Worm (Caenorhabditis elegans) whole organism, mixed stage, embryonic: Measurements from ENCODE around the gene F17C11.12.

Experiments used
- M03D4.4 ChIP-seq: sonication (generic microtip); optimal IDR thresholded peaks from 2 replicates; lab custom pipeline; 2017; ENCODE audit warnings: mild to moderate bottlenecking, missing genetic modification characterization, missing compliant biosample characterization
- bed-3 ChIP-seq: fragments of 200-800 bp; sonication (Bioruptor generic); optimal IDR thresholded peaks from 3 replicates; lab custom pipeline; 2018; ENCODE audit warnings: mild to moderate bottlenecking, missing genetic modification characterization, moderate library complexity, missing compliant biosample characterization
- blmp-1 ChIP-seq: fragments of 150-350 bp; optimal IDR thresholded peaks from 2 replicates; lab custom pipeline; 2014; ENCODE audit warnings: missing biosample characterization, missing genetic modification characterization
- ceh-39 ChIP-seq: fragments of 150-350 bp; optimal IDR thresholded peaks from 2 replicates; lab custom pipeline; 2014; ENCODE audit warnings: missing biosample characterization, missing genetic modification characterization
- ceh-43 ChIP-seq: fragments of 200-800 bp; sonication (Bioruptor generic); optimal IDR thresholded peaks from 2 replicates; lab custom pipeline; 2018; ENCODE audit warnings: mild to moderate bottlenecking, missing genetic modification characterization, moderate library complexity, missing compliant biosample characterization
- ces-1 ChIP-seq: fragments of 150-350 bp; optimal IDR thresholded peaks from 2 replicates; lab custom pipeline; 2014; ENCODE audit warnings: missing biosample characterization, missing genetic modification reagents, missing genetic modification characterization
- cnd-1 ChIP-seq: fragments of 200-800 bp; sonication (Bioruptor generic); optimal IDR thresholded peaks from 2 replicates; lab custom pipeline; 2018; ENCODE audit warnings: mild to moderate bottlenecking, missing genetic modification characterization, missing compliant biosample characterization
- drap-1 ChIP-seq: fragments of 200-800 bp; sonication (Bioruptor generic); optimal IDR thresholded peaks from 3 replicates; lab custom pipeline; 2018; ENCODE audit warnings: mild to moderate bottlenecking, missing genetic modification characterization, missing compliant biosample characterization
- elt-3 ChIP-seq: fragments of 150-350 bp; optimal IDR thresholded peaks from 2 replicates; lab custom pipeline; 2014; ENCODE audit warnings: missing biosample characterization, missing genetic modification characterization
- flh-1 ChIP-seq: fragments of 200-800 bp; sonication (Bioruptor generic); optimal IDR thresholded peaks from 2 replicates; lab custom pipeline; 2018; ENCODE audit warnings: mild to moderate bottlenecking, missing genetic modification characterization, moderate library complexity, missing compliant biosample characterization
- ham-2 ChIP-seq: fragments of 200-800 bp; sonication (Bioruptor generic); optimal IDR thresholded peaks from 2 replicates; lab custom pipeline; 2018; ENCODE audit warnings: mild to moderate bottlenecking, missing genetic modification characterization, missing compliant biosample characterization
- hlh-1 ChIP-seq: fragments of 150-350 bp; optimal IDR thresholded peaks from 2 replicates; lab custom pipeline; 2014; ENCODE audit warnings: missing biosample characterization, missing genetic modification reagents, missing genetic modification characterization
- lin-13 ChIP-seq: fragments of 150-350 bp; optimal IDR thresholded peaks from 2 replicates; lab custom pipeline; 2014; ENCODE audit warnings: missing biosample characterization, missing genetic modification characterization
- lin-32 ChIP-seq: fragments of 200-800 bp; sonication (Bioruptor generic); optimal IDR thresholded peaks from 2 replicates; lab custom pipeline; 2018; ENCODE audit warnings: mild to moderate bottlenecking, missing genetic modification characterization, missing compliant biosample characterization
- lsy-2 ChIP-seq: fragments of 150-350 bp; optimal IDR thresholded peaks from 2 replicates; lab custom pipeline; 2014; ENCODE audit warnings: missing biosample characterization, missing genetic modification characterization
- mab-5 ChIP-seq: fragments of 150-350 bp; optimal IDR thresholded peaks from 2 replicates; lab custom pipeline; 2014; ENCODE audit warnings: missing biosample characterization, missing genetic modification characterization
- mep-1 ChIP-seq: fragments of 150-350 bp; optimal IDR thresholded peaks from 2 replicates; lab custom pipeline; 2017; ENCODE audit warnings: missing biosample characterization, missing genetic modification reagents, missing genetic modification characterization, inconsistent platforms
- mls-2 ChIP-seq: sonication (generic microtip); optimal IDR thresholded peaks from 2 replicates; lab custom pipeline; 2016; ENCODE audit warnings: mild to moderate bottlenecking, missing genetic modification characterization, moderate library complexity, missing compliant biosample characterization
- nhr-12 ChIP-seq: fragments of 150-350 bp; optimal IDR thresholded peaks from 2 replicates; lab custom pipeline; 2014; ENCODE audit warnings: missing biosample characterization, missing genetic modification characterization
- nhr-2 ChIP-seq: fragments of 150-350 bp; optimal IDR thresholded peaks from 2 replicates; lab custom pipeline; 2014; ENCODE audit warnings: missing biosample characterization, missing genetic modification characterization
- nhr-237 ChIP-seq: fragments of 150-350 bp; optimal IDR thresholded peaks from 2 replicates; lab custom pipeline; 2014; ENCODE audit warnings: missing biosample characterization, missing genetic modification characterization
- nhr-28 ChIP-seq: fragments of 150-350 bp; optimal IDR thresholded peaks from 2 replicates; lab custom pipeline; 2014; ENCODE audit warnings: missing biosample characterization, missing genetic modification characterization
- nhr-76 ChIP-seq: sonication (generic microtip); optimal IDR thresholded peaks from 2 replicates; lab custom pipeline; 2017; ENCODE audit warnings: missing biosample characterization, missing genetic modification characterization
- pha-4 ChIP-seq: fragments of 150-350 bp; optimal IDR thresholded peaks from 2 replicates; lab custom pipeline; 2018; ENCODE audit warnings: missing biosample characterization, missing genetic modification reagents, missing genetic modification characterization
- sem-2 ChIP-seq: fragments of 200-800 bp; sonication (Bioruptor generic); optimal IDR thresholded peaks from 2 replicates; lab custom pipeline; 2018; ENCODE audit warnings: mild to moderate bottlenecking, missing genetic modification characterization, missing compliant biosample characterization
- snpc-4 ChIP-seq: fragments of 150-350 bp; optimal IDR thresholded peaks from 2 replicates; lab custom pipeline; 2014; ENCODE audit warnings: missing biosample characterization, missing genetic modification characterization
- sptf-1 ChIP-seq: sonication (generic microtip); optimal IDR thresholded peaks from 2 replicates; lab custom pipeline; 2017; ENCODE audit warnings: mild to moderate bottlenecking, missing genetic modification characterization, moderate library complexity, missing compliant biosample characterization
- tbx-8 ChIP-seq: fragments of 200-800 bp; sonication (Bioruptor generic); optimal IDR thresholded peaks from 2 replicates; lab custom pipeline; 2018; ENCODE audit warnings: mild to moderate bottlenecking, missing genetic modification characterization, moderate library complexity, missing compliant biosample characterization
- unc-120 ChIP-seq: sonication (generic microtip); optimal IDR thresholded peaks from 2 replicates; lab custom pipeline; 2017; ENCODE audit warnings: missing genetic modification characterization, missing compliant biosample characterization; ENCODE audit not compliant: poor library complexity, severe bottlenecking
- unc-39 ChIP-seq: fragments of 150-350 bp; optimal IDR thresholded peaks from 2 replicates; lab custom pipeline; 2014; ENCODE audit warnings: missing biosample characterization, missing genetic modification characterization
- unc-62 ChIP-seq: fragments of 150-350 bp; optimal IDR thresholded peaks from 2 replicates; lab custom pipeline; 2014; ENCODE audit warnings: missing biosample characterization, missing genetic modification reagents, missing genetic modification characterization
- zip-8 ChIP-seq: fragments of 150-350 bp; optimal IDR thresholded peaks from 2 replicates; lab custom pipeline; 2014; ENCODE audit warnings: missing biosample characterization, missing genetic modification characterization

F17C11.12 gene

ce11 chrV:10947210-10947609 lies 10.5 kb upstream of the F17C11.12 start:
- no peak for TF ChIP-seq ceh-39 (tag; lab: Kevin White, UChicago)
- TF ChIP-seq elt-3: no peak
- TF ChIP-seq ces-1 (GFP tag; lab: Kevin White, UChicago): no peak
- no peak for TF ChIP-seq zip-8 (tag; lab: Kevin White, UChicago)
- no peak for TF ChIP-seq drap-1 (GFP tag; lab: Kevin White, UChicago)
- TF ChIP-seq blmp-1 (tag; lab: Kevin White, UChicago): no peak
- no peak for TF ChIP-seq nhr-2 (tag; lab: Kevin White, UChicago)
- TF ChIP-seq cnd-1 (tag; lab: Kevin White, UChicago): no peak
- no peak for TF ChIP-seq lin-32 (GFP tag; lab: Kevin White, UChicago)
- TF ChIP-seq mab-5 (tag; lab: Kevin White, UChicago): no peak
- no peak for TF ChIP-seq ceh-43 (GFP tag; lab: Kevin White, UChicago)
- TF ChIP-seq nhr-237: no peak
- no peak for TF ChIP-seq pha-4 (tag; lab: Kevin White, UChicago)
- TF ChIP-seq lin-13 (tag; lab: Kevin White, UChicago): no peak
- TF ChIP-seq flh-1: no peak
- TF ChIP-seq, all 35 proteins: peak for 0

- TF ChIP-seq lin-32 (GFP tag; lab: Kevin White, UChicago) (no peak), ces-1 (GFP tag; lab: Kevin White, UChicago) (peak; percentile 28)
These were observed 8.2 kb upstream of the F17C11.12 start for ce11 chrV:10944903-10945302.

- TF ChIP-seq nhr-28 (tag; lab: Kevin White, UChicago) (no peak), hlh-1 (no peak), zip-8 (tag; lab: Kevin White, UChicago) (no peak), nhr-2 (tag; lab: Kevin White, UChicago) (no peak), bed-3 (GFP tag; lab: Kevin White, UChicago) (no peak), sptf-1 (tag; lab: Kevin White, UChicago) (no peak), lsy-2 (tag; lab: Kevin White, UChicago) (no peak), ces-1 (GFP tag; lab: Kevin White, UChicago) (no peak), sem-2 (GFP tag; lab: Kevin White, UChicago) (no peak), M03D4.4 (no peak), mls-2 (no peak), tbx-8 (GFP tag; lab: Kevin White, UChicago) (no peak), unc-39 (no peak), mep-1 (tag; lab: Kevin White, UChicago) (no peak)
These were observed 5.4 kb upstream of the F17C11.12 start, which contains the start of gene zip-9 for ce11 chrV:10942161-10942560. Gene zip-9, plus strand, starts transcription at chrV:10942461.

ce11 chrV:10941150-10941549 lies 4.4 kb upstream of the F17C11.12 start, which contains the start of gene F17C11.26:
Gene F17C11.26, plus strand, starts transcription at chrV:10941450.
- TF ChIP-seq pha-4 (tag; lab: Kevin White, UChicago): no peak
- no peak for TF ChIP-seq nhr-12 (tag; lab: Kevin White, UChicago)
- TF ChIP-seq sptf-1 (tag; lab: Kevin White, UChicago): no peak
- no peak for TF ChIP-seq flh-1
- TF ChIP-seq ces-1 (GFP tag; lab: Kevin White, UChicago): no peak
- no peak for TF ChIP-seq ceh-43 (GFP tag; lab: Kevin White, UChicago)
- TF ChIP-seq ceh-39 (tag; lab: Kevin White, UChicago): no peak
- no peak for TF ChIP-seq snpc-4 (tag; lab: Kevin White, UChicago)
- no peak for TF ChIP-seq cnd-1 (tag; lab: Kevin White, UChicago)
- TF ChIP-seq mls-2: no peak
- no peak for TF ChIP-seq nhr-76 (tag; lab: Kevin White, UChicago)

- TF ChIP-seq drap-1 (GFP tag; lab: Kevin White, UChicago): peak; percentile 20
- no peak for TF ChIP-seq sem-2 (GFP tag; lab: Kevin White, UChicago)
- TF ChIP-seq ces-1 (GFP tag; lab: Kevin White, UChicago): peak; percentile 58
- TF ChIP-seq lin-13 (tag; lab: Kevin White, UChicago): no peak
- no peak for TF ChIP-seq nhr-12 (tag; lab: Kevin White, UChicago)
- no peak for TF ChIP-seq lin-32 (GFP tag; lab: Kevin White, UChicago)
- TF ChIP-seq mls-2: no peak
- peak; percentile 50 for TF ChIP-seq mep-1 (tag; lab: Kevin White, UChicago)
- TF ChIP-seq zip-8 (tag; lab: Kevin White, UChicago): peak; percentile 66
- peak; percentile 14 for TF ChIP-seq blmp-1 (tag; lab: Kevin White, UChicago)
- TF ChIP-seq unc-62 (GFP tag; lab: Kevin White, UChicago): peak; percentile 75
- no peak for TF ChIP-seq sptf-1 (tag; lab: Kevin White, UChicago)
- TF ChIP-seq tbx-8 (GFP tag; lab: Kevin White, UChicago): no peak
- peak; percentile 43 for TF ChIP-seq ceh-39 (tag; lab: Kevin White, UChicago)
- TF ChIP-seq nhr-76 (tag; lab: Kevin White, UChicago): no peak
- TF ChIP-seq nhr-2 (tag; lab: Kevin White, UChicago): peak; percentile 68
- peak; percentile 4 for TF ChIP-seq pha-4 (tag; lab: Kevin White, UChicago)
- peak; percentile 22 for TF ChIP-seq lsy-2 (tag; lab: Kevin White, UChicago)
- peak; percentile 39 for TF ChIP-seq ham-2
- TF ChIP-seq unc-120 (tag; lab: Kevin White, UChicago): peak; percentile 34
- no peak for TF ChIP-seq cnd-1 (tag; lab: Kevin White, UChicago)
- TF ChIP-seq hlh-1: peak; percentile 9
- TF ChIP-seq M03D4.4: no peak
- no peak for TF ChIP-seq elt-3
These were observed 3.9 kb upstream of the F17C11.12 start for ce11 chrV:10940571-10940991.
